Worm (Caenorhabditis elegans) whole organism, L2 larva: ENCODE data around the gene ddx-23.

Experiments
- F13H6.1 ChIP-seq: sonication (generic microtip); optimal IDR thresholded peaks from 2 replicates; lab custom pipeline; 2016; ENCODE audit warnings: missing genetic modification characterization, missing compliant biosample characterization
- ama-1 ChIP-seq: fragments of 150-350 bp; optimal IDR thresholded peaks from 2 replicates; lab custom pipeline; 2018; ENCODE audit warnings: inconsistent platforms
- egl-27 ChIP-seq: sonication (generic microtip); optimal IDR thresholded peaks from 3 replicates; lab custom pipeline; 2017; ENCODE audit warnings: missing biosample characterization, missing genetic modification reagents, missing genetic modification characterization
- gmeb-1 ChIP-seq: fragments of 150-350 bp; optimal IDR thresholded peaks from 2 replicates; lab custom pipeline; 2014; ENCODE audit warnings: missing biosample characterization, missing genetic modification characterization
- nhr-11 ChIP-seq: fragments of 150-350 bp; optimal IDR thresholded peaks from 2 replicates; lab custom pipeline; 2014; ENCODE audit warnings: missing biosample characterization, missing genetic modification characterization
- nhr-237 ChIP-seq: fragments of 150-350 bp; optimal IDR thresholded peaks from 2 replicates; lab custom pipeline; 2014; ENCODE audit warnings: missing biosample characterization, missing genetic modification characterization
- nhr-77 ChIP-seq: fragments of 150-350 bp; optimal IDR thresholded peaks from 2 replicates; lab custom pipeline; 2014; ENCODE audit warnings: missing biosample characterization, missing genetic modification characterization
- unc-39 ChIP-seq: fragments of 150-350 bp; optimal IDR thresholded peaks from 2 replicates; lab custom pipeline; 2014; ENCODE audit warnings: missing biosample characterization, missing genetic modification characterization
- unc-62 ChIP-seq: fragments of 150-350 bp; optimal IDR thresholded peaks from 2 replicates; lab custom pipeline; 2014; ENCODE audit warnings: missing biosample characterization, missing genetic modification reagents, missing genetic modification characterization

DNA sequence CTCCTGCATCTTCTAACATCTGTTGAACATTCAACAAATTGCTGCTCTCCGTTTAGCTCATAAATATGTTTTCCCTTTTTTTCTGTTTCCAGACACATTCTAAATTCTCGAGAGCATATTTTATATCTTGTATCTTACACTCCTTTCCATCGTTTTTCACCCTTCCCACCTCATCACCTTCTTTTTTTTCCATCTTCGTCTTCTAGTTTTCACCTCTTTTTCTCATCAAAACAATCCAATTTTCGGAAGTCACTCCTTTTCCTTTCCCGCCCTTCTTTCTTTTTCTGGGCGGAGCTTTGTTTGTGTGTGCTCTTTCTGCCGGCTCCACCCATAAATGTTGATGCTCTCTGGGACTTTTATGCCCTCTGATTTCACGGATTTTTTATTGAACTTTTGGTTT lies 30.3 kb downstream of the ddx-23 start:
- no peak for TF ChIP-seq ama-1
- TF ChIP-seq nhr-11 (tag; lab: Kevin White, UChicago): no peak
- TF ChIP-seq egl-27 (tag; lab: Kevin White, UChicago): no peak
- no peak for TF ChIP-seq nhr-237 (tag; lab: Kevin White, UChicago)
- TF ChIP-seq unc-39 (tag; lab: Kevin White, UChicago): no peak
- TF ChIP-seq unc-62 (GFP tag; lab: Kevin White, UChicago): no peak
- TF ChIP-seq gmeb-1: no peak
- no peak for TF ChIP-seq F13H6.1 (tag; lab: Kevin White, UChicago)
- TF ChIP-seq nhr-77 (tag; lab: Kevin White, UChicago): no peak
